Fruit fly (Drosophila melanogaster): ENCODE measurements around the gene CG2698.

The CG2698 gene

DNA sequence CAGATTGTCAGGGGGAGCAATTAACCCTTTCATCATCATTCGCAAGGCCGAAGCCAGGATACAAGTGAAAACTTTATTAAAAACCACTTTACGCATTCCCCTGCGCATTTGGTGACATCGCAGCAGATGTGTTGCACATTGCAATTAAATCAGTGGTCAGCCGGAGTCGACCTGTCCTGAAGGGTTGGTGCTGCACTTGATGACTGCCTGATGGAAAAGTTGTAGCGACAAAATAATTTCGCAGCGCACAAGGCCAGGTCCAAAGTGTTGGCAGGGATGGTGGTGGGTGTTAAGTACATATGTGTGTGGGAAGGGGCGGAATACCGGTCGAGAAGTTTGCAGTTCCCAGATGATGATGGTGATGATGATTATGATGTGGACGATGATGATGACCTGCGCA lies 29.2 kb upstream of the CG2698 start:
- TF ChIP-seq CG8478 (optimal IDR thresholded peaks at IDR 0.05) (no peak), CTCF (optimal IDR thresholded peaks at IDR 0.05) (no peak)

DNA sequence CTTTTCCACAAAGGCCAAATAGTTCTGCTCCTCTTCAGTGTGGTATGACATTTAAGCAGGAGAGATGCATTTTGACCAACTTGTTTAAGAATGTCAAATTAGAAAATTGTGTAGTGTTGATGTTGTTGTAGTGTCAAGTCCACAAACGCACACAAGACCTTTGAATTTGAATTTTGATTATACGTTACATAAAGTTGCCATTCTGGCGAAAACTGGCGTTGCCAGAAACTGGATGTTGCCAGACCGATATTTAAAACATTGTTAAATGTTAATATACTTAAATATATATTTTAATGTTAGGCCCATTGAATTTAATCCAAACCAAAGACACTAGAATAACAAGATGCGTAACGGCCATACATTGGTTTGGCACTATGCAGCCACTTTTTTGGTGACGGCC lies 28.3 kb upstream of the CG2698 start:
- TF ChIP-seq CG8478 (optimal IDR thresholded peaks at IDR 0.05): no peak
- no peak for TF ChIP-seq CTCF (optimal IDR thresholded peaks at IDR 0.05)

DNA sequence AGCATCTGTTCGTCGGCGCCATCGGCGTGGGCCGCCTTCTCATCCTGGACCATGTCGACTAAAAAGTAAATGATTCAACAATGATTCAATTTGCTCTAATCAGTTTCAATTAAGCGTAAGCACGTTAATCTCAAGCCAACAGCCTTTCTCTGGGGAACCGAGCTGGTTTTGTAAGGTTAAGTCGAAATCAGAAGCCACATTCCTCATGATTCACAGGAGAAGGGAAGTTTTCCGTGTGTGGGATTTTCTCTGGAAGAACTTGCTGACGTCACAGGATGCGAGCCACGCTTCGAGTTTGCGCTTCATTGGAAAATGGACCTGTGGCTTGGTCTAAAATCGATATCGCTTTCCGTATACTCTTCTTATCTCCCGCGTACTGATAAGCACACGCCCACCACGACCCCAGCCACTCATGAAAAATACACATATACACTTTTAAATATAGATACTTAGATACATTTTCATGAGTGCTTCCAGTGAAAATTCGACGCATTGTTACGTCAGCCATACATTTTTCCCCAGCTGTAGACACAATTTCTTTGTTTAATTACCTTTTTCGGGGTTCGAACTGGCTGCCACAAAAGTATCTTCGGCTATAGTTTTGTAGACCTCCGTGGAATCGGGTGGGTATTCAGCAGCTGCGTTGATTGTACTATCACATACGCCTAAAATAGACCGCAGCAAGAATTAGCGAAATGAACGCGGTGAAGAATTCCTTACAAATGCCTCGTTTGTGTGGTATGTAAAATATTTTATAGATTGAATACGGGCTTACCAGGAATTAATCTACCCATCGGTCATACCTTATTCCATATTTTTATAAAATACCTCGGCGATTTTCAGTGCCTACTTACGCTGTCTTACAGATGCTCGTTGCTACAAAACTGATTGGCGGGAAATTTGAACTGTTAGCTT lies 24.1 kb upstream of the CG2698 start:
- no peak for TF ChIP-seq CG8478 (optimal IDR thresholded peaks at IDR 0.05)
- TF ChIP-seq CTCF (optimal IDR thresholded peaks at IDR 0.05): peak in 1 of 2 experiments; percentile 50

DNA sequence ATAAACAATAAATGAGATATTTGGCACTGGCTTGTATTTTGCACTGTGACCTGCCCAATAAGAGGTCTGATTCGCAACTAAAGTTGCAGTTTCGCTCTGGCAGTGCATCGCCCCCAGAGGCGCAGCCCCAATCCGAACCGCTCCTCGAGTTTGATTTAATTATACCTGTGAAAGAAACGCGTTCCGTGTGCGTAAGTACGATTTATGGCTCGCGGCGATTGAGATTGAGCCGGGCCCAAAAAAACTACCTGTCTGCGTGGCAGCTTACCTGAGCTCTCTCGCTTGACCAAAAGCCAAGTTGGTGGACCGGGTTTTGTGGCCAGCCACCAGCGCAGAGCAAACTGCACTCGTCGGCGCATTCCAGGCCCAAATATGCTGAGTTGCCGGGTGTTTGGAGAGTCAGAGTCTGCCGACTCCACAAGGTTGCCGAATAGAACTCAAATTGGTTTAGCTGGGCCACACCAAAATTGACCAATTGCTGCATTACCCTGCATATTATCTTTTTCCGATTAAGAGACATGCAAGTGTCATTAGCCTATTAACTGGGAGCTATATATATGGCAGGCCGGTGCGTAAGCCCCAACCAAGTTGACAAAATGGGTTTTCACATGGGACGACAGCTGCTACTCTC lies 22.9 kb upstream of the CG2698 start, which contains the start of the genes CD98hc and Os-C:
TSS of gene CD98hc (minus strand) at position 50 of the 631 bp plus-strand sequence.
TSS of gene Os-C (plus strand) at position 581 of the 631 bp plus-strand sequence.
- TF ChIP-seq CG8478 (optimal IDR thresholded peaks at IDR 0.05): no peak

DNA sequence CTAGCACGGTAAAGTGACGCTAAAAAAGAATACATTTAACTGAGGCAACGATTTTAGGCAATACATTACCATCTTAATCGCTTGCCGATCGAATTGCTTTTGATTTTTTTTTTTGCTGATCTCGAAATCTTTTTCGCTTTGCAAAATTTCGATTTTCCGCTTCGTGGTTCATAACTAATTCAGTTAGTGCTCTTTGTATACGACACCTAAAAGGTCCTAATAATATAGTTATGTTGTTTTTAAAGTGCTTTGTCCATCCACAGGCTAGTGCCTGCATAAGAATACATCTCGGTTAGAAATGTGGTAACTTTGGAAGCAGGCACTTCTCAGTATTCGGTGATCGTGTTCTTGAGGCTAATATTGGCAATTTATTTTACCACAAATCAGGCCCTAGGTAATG lies 21.1 kb upstream of the CG2698 start, which contains the start of gene Sfp84E:
TSS of gene Sfp84E (minus strand) at position 101 of the 400 bp plus-strand sequence.
- no peak for TF ChIP-seq CTCF (optimal IDR thresholded peaks at IDR 0.05)

DNA sequence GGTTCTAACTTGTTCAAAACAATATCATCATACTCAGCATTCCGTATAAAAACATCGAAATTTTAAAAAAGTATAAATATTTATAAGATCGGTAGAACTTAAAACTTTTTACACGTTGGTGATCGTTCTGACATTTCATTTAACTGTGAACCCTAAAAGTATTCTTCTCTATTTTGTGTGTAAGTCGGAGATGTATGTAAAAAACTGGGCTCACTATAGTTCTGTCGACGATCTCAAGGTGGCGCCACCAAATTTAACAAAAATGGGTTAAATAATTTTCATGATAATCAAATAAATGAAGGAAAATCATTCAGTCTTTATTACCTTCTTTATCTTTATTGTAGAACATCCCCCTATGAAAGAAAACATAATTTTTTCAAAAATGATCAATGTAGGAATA lies 20.0 kb upstream of the CG2698 start:
- TF ChIP-seq CTCF (optimal IDR thresholded peaks at IDR 0.05) (peak; percentile 80 to 92), CG8478 (optimal IDR thresholded peaks at IDR 0.05) (no peak)

DNA sequence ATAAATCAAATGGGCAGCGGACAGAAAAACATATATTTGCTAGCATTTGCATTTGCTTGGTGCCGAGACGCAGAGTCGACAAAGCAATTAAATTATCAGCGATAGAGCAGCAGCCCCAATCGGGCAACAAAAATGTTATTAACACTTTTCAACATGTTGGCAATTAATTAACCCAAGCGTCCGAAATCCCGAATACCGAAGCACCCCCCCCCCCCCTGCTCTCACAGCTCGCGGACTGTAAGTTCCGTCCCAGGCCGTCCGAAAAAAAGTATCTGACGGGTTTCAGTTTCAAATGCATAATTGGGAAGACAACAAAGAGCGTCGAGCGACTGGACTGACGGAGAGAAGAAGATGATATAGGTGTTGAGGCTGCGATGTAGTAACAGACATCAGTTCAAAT lies 11.1 kb upstream of the CG2698 start:
- TF ChIP-seq CG8478 (optimal IDR thresholded peaks at IDR 0.05) (no peak), CTCF (optimal IDR thresholded peaks at IDR 0.05) (no peak)

DNA sequence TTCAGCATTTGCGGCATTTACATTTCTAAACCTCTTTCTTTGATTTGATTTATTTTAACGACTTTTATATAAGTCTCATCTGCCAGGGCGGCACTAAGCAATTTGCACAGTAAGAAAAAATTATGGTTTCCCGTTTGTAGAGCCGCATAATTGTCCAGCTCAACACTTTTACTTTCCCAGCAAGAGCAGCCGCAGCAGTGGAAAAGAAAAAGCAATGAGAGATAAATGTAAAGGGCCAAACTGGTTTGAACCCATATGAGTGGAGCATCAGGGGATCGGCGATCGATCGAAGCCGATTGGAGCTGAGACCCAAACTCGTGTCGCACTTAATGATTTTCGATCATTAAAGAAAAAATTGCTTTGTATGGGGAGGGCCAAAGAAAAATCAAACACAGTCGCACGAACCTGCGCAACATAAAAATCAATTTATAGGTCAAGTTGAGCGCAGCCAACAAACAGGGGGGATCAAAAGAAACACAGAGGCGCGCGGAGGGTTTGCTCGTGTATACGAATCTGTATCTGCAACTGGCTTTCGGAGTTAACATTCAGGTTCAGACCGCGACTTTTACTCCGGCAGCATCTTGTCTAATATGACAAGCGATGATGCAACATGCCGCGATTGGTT lies 10.5 kb upstream of the CG2698 start:
- TF ChIP-seq CTCF (optimal IDR thresholded peaks at IDR 0.05): no peak
- TF ChIP-seq CG8478 (optimal IDR thresholded peaks at IDR 0.05): no peak

DNA sequence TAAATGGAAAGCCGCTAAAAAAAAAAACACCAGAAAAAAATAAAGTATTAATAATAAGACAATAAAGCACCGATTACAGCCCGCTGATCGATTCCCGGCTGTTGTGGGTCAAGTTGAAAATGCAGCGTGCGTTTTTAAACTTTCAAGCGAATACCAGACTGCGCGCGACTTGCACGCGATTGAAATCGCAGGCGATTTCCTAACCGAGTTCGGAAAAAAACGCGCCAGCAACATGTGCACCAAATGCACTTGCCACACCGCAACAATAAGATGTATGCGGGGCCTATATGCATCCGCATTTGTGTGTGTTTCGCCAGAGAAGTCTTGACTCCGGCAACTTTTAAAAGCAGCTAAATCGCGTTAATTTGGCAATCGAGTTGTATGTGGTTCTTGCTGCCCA lies 9.9 kb upstream of the CG2698 start:
- TF ChIP-seq CG8478 (optimal IDR thresholded peaks at IDR 0.05) (no peak), CTCF (optimal IDR thresholded peaks at IDR 0.05) (no peak)

DNA sequence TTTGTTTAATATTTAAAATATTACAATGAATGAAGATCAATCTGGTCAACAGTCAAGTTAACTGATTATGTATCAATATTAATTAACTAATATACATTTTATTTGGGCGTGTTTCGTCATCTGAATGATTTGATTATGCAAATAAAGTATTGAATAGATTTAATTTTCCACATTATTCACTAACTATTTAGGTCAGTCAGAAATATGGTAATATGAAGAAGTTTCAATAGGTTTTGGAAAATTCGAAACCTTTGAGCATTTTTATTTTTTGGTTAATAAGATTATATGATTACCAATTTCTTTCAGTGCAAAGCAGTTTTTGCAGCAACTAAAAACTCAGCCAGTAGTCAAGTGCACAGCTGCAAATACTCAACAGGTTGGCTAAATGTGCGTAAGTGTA lies 9.3 kb upstream of the CG2698 start:
- no peak for TF ChIP-seq CTCF (optimal IDR thresholded peaks at IDR 0.05)

DNA sequence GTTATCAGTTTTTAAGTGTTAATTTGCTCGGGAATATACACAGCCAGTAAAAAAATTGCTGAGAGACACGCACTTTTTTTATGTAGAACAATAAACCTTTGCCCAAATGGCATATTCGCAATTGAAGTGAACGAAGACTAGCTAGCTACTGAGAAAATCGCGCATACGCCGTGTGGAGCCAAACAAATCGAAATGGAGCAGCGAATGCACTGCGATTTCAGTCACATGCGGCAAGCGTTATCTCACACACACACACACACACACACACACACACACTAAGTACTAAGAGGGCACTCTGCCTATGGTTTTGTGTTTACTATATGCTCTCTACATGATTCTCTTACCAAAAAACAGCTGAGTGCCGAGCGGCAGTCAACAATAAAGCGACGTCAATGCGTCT lies 7.9 kb upstream of the CG2698 start:
- no peak for TF ChIP-seq CG8478 (optimal IDR thresholded peaks at IDR 0.05)
- no peak for TF ChIP-seq CTCF (optimal IDR thresholded peaks at IDR 0.05)

DNA sequence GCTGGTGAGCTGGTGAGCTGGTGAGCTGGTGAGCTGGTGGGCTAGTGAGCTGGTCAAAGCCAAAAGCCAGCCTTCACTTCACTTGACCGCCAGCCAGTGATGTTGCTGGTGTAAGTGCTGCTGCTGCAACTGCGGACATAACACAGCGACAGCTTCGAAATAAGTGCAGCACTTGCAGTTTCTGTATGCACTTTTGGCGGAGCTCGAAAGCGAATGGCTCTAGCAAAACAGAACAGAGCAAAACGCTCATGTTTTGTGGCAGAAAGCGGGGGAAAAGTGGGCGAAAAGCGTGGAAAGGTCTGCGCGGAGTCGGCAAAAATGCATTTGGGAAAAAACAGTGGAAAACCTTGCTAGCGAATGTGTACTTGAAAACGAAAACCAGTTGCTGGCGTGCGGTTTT lies 6.7 kb upstream of the CG2698 start:
- TF ChIP-seq CG8478 (optimal IDR thresholded peaks at IDR 0.05) (no peak), CTCF (optimal IDR thresholded peaks at IDR 0.05) (no peak)

DNA sequence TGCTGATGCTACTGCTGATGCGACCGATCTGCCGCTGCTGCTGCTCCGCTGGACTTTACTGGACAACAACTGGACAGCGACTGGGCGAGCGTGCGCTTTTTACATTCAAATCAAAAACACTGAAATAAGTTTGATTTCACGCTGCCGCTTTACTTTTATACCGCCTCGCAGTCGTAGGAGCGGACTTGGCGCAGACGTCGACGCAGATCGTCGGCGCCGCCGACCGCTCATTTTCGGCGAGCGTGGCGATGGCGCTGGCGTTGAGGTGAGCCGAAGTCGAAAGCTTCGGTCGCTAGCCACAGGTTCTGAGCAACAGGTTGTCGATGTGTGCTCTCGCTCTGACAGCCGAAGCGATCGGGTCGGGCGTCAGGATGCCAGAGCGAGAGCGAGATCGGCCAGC lies 5.6 kb upstream of the CG2698 start, which contains the start of gene Elovl7:
TSS of gene Elovl7 (minus strand) at position 131 of the 400 bp plus-strand sequence.
- no peak for TF ChIP-seq CTCF (optimal IDR thresholded peaks at IDR 0.05)
- TF ChIP-seq CG8478 (optimal IDR thresholded peaks at IDR 0.05): no peak

DNA sequence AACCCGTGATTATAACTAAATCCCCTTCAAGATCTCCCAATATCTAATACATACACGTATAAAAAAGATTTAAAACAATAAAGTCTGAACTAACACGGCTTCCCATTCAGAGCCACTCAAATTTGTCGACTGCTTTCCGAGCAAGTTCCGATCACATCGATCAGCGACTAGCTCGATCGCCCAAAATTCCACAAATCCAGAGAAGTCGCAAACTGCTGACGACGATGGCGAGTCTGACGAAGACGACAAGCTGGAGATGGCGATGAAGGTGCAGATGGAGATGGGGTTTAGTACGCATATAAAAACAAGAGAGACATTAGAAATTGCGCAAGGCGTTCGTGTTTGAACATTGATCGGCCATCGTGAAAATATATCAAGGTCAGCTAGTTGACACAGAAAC lies 2.6 kb upstream of the CG2698 start:
- TF ChIP-seq CG8478 (optimal IDR thresholded peaks at IDR 0.05): no peak
- TF ChIP-seq CTCF (optimal IDR thresholded peaks at IDR 0.05): no peak

DNA sequence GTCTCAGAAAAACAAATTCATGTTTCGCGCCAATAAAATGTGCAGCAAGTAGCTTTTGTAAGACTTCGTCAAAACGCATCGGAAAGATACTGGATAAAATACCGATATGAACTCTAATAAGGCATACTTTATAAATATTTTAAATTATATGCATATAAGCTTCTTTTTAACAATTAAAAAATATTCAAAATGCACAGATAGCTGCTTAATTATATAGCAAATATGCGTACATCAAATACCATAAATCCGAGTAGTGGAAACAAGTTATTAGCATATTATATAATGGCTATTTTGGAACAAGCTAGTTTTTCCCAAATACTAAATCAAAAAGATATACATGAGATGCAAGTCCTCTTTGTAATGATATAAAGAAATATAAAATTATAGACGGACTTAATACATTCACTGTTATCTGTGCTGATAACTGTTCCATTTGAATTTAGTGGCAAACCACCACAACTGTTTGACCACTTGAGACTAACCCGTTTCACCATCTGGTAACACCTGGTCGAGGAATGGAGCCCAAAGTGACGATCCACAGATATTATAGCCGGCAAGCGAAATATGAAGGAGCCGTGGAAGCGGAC lies 1.7 kb upstream of the CG2698 start, which contains the start of gene PIG-H:
TSS of gene PIG-H (plus strand) at position 303 of the 587 bp plus-strand sequence.
- TF ChIP-seq CTCF (optimal IDR thresholded peaks at IDR 0.05) (no peak), CG8478 (optimal IDR thresholded peaks at IDR 0.05) (no peak)

Data from S2 (cell line).